Fruit fly (Drosophila melanogaster) whole organism, embryonic: ENCODE measurements around the gene CG43999.

ENCODE experiments used
- Ada2b ChIP-seq: fragments of 200-800 bp; sonication (Bioruptor generic); IDR thresholded peaks from 2 replicates; pipeline ENCODE4 v1.3.6; 2022; ENCODE audit warnings: missing biosample characterization, missing genetic modification characterization
- Atf6 ChIP-seq: fragments of 200-800 bp; sonication (Bioruptor generic); IDR thresholded peaks from 2 replicates; pipeline ENCODE4 v1.3.6; 2022; ENCODE audit warnings: missing biosample characterization, missing genetic modification characterization
- Awh ChIP-seq: fragments of 200-800 bp; sonication (Bioruptor generic); IDR thresholded peaks from 2 replicates; pipeline ENCODE4, ENCODE4 v1.3.6; 2022; ENCODE audit warnings: missing biosample characterization, missing genetic modification characterization
- Bteb2 ChIP-seq: fragments of 200-800 bp; sonication (Bioruptor generic); optimal IDR thresholded peaks from 2 replicates; lab custom pipeline; 2016; ENCODE audit warnings: missing biosample characterization, missing genetic modification characterization
- CG1024 ChIP-seq: fragments of 200-800 bp; sonication (Bioruptor generic); IDR thresholded peaks from 2 replicates; pipeline ENCODE4 v1.3.6; 2022; ENCODE audit warnings: missing biosample characterization, missing genetic modification characterization
- CG10366 ChIP-seq: fragments of 200-800 bp; sonication (Bioruptor generic); IDR thresholded peaks from 2 replicates; pipeline ENCODE4 v1.3.6; 2022; ENCODE audit warnings: missing biosample characterization, missing genetic modification characterization
- CG10979 ChIP-seq: fragments of 200-800 bp; sonication (Bioruptor generic); optimal IDR thresholded peaks from 2 replicates; lab custom pipeline; 2018; ENCODE audit warnings: missing biosample characterization, mild to moderate bottlenecking, missing genetic modification characterization, moderate library complexity
- CG12236 ChIP-seq: fragments of 200-800 bp; sonication (Bioruptor generic); optimal IDR thresholded peaks from 2 replicates; lab custom pipeline; 2016; ENCODE audit warnings: missing biosample characterization, missing genetic modification characterization
- CG12744 ChIP-seq: fragments of 200-800 bp; sonication (Bioruptor generic); optimal IDR thresholded peaks from 2 replicates; lab custom pipeline; 2016; ENCODE audit warnings: missing biosample characterization, missing genetic modification characterization
- CG13123 ChIP-seq: fragments of 200-800 bp; sonication (Bioruptor generic); optimal IDR thresholded peaks from 2 replicates; lab custom pipeline; 2016; ENCODE audit warnings: missing biosample characterization, missing genetic modification characterization
- CG17385 ChIP-seq: fragments of 200-800 bp; sonication (Bioruptor generic); optimal IDR thresholded peaks from 3 replicates; lab custom pipeline; 2018; ENCODE audit warnings: missing biosample characterization, mild to moderate bottlenecking, missing genetic modification characterization
- CG30020 ChIP-seq: fragments of 200-800 bp; optimal IDR thresholded peaks from 2 replicates; lab custom pipeline; 2019; ENCODE audit warnings: missing biosample characterization, mild to moderate bottlenecking, missing genetic modification characterization, moderate library complexity
- CG32767 ChIP-seq: fragments of 200-800 bp; sonication (Bioruptor generic); IDR thresholded peaks from 2 replicates; pipeline ENCODE4 v1.3.6; 2022; ENCODE audit warnings: missing biosample characterization, missing genetic modification characterization
- CG3847 ChIP-seq: fragments of 200-800 bp; sonication (Bioruptor generic); IDR thresholded peaks from 2 replicates; pipeline ENCODE4 v1.3.6; 2022; ENCODE audit warnings: missing biosample characterization, missing genetic modification characterization
- CG4404 ChIP-seq: fragments of 200-800 bp; sonication (Bioruptor generic); IDR thresholded peaks from 2 replicates; pipeline ENCODE4 v1.3.6; 2022; ENCODE audit warnings: missing biosample characterization, missing genetic modification characterization
- CG6791 ChIP-seq: fragments of 200-800 bp; sonication (Bioruptor generic); IDR thresholded peaks from 3 replicates; pipeline ENCODE4 v1.3.6; 2022; ENCODE audit warnings: missing biosample characterization, missing genetic modification characterization; ENCODE audit not compliant: partially characterized antibody
- CG6813 ChIP-seq: fragments of 200-800 bp; sonication (Bioruptor generic); optimal IDR thresholded peaks from 2 replicates; lab custom pipeline; 2017; ENCODE audit warnings: missing biosample characterization, missing genetic modification characterization, mild to moderate bottlenecking, moderate library complexity, missing genetic modification reagents
- CG8359 ChIP-seq: fragments of 200-800 bp; sonication (Bioruptor generic); optimal IDR thresholded peaks from 2 replicates; lab custom pipeline; 2017; ENCODE audit warnings: missing biosample characterization, mild to moderate bottlenecking, missing genetic modification characterization, borderline replicate concordance
- CG8765 ChIP-seq: fragments of 200-800 bp; sonication (Bioruptor generic); IDR thresholded peaks from 2 replicates; pipeline ENCODE4 v1.3.6; 2022; ENCODE audit warnings: missing biosample characterization, missing genetic modification characterization
- CG9797 ChIP-seq: fragments of 200-800 bp; sonication (Bioruptor generic); optimal IDR thresholded peaks from 3 replicates; lab custom pipeline; 2018; ENCODE audit warnings: missing biosample characterization, mild to moderate bottlenecking, missing genetic modification characterization
- CHES-1-like ChIP-seq: fragments of 200-800 bp; sonication (Bioruptor generic); optimal IDR thresholded peaks from 2 replicates; lab custom pipeline; 2016; ENCODE audit warnings: missing biosample characterization, missing genetic modification characterization
- D19A ChIP-seq: fragments of 200-800 bp; optimal IDR thresholded peaks from 3 replicates; lab custom pipeline; 2019; ENCODE audit warnings: missing biosample characterization, mild to moderate bottlenecking, missing genetic modification characterization, moderate library complexity
- Fer1 ChIP-seq: fragments of 200-800 bp; sonication (Bioruptor generic); optimal IDR thresholded peaks from 2 replicates; lab custom pipeline; 2017; ENCODE audit warnings: missing biosample characterization, mild to moderate bottlenecking, missing genetic modification characterization
- H2.0 ChIP-seq: fragments of 200-800 bp; sonication (Bioruptor generic); IDR thresholded peaks from 2 replicates; pipeline ENCODE4 v1.3.6; 2022; ENCODE audit warnings: missing biosample characterization, missing genetic modification characterization
- HmgZ ChIP-seq: fragments of 200-800 bp; sonication (Bioruptor generic); optimal IDR thresholded peaks from 2 replicates; lab custom pipeline; 2018; ENCODE audit warnings: missing biosample characterization, mild to moderate bottlenecking, missing genetic modification characterization
- Hmr ChIP-seq: fragments of 200-800 bp; sonication (Bioruptor generic); optimal IDR thresholded peaks from 3 replicates; lab custom pipeline; 2017; ENCODE audit warnings: mild to moderate bottlenecking, missing biosample characterization, missing genetic modification reagents, missing genetic modification characterization
- Hsf ChIP-seq: fragments of 200-800 bp; sonication (Bioruptor generic); optimal IDR thresholded peaks from 3 replicates; lab custom pipeline; 2016; ENCODE audit warnings: missing biosample characterization, missing genetic modification characterization
- Mrtf ChIP-seq: fragments of 200-800 bp; sonication (Bioruptor generic); IDR thresholded peaks from 3 replicates; pipeline ENCODE4 v1.3.6; 2022; ENCODE audit warnings: missing biosample characterization, missing genetic modification characterization
- Opbp ChIP-seq: fragments of 200-800 bp; sonication (Bioruptor generic); IDR thresholded peaks from 3 replicates; pipeline ENCODE4 v1.3.6; 2022; ENCODE audit warnings: missing biosample characterization, missing genetic modification characterization; ENCODE audit not compliant: partially characterized antibody
- Pdp1 ChIP-seq, 2 experiments: fragments of 200-800 bp; sonication (Bioruptor generic); optimal IDR thresholded peaks; 3 replicates each; lab custom pipeline; 2016; ENCODE audit warnings: missing biosample characterization in 2 of 2, missing genetic modification characterization in 2 of 2, mild to moderate bottlenecking in 1 of 2, moderate library complexity in 1 of 2
- Ssrp ChIP-seq: fragments of 200-800 bp; sonication (Bioruptor generic); optimal IDR thresholded peaks from 2 replicates; lab custom pipeline; 2018; ENCODE audit warnings: missing biosample characterization, mild to moderate bottlenecking, missing genetic modification characterization, moderate library complexity
- Taf1 ChIP-seq: fragments of 200-800 bp; sonication (Bioruptor generic); IDR thresholded peaks from 2 replicates; pipeline ENCODE4 v1.3.6; 2022; ENCODE audit warnings: missing biosample characterization, missing genetic modification characterization
- al ChIP-seq: fragments of 200-800 bp; sonication (Bioruptor generic); IDR thresholded peaks from 2 replicates; pipeline ENCODE4 v1.3.6; 2022; ENCODE audit warnings: missing biosample characterization, missing genetic modification characterization
- ato ChIP-seq: fragments of 200-800 bp; sonication (Bioruptor generic); IDR thresholded peaks from 2 replicates; pipeline ENCODE4 v1.3.6; 2022; ENCODE audit warnings: missing biosample characterization, missing genetic modification characterization; ENCODE audit not compliant: partially characterized antibody
- chif ChIP-seq, 2 experiments: fragments of 200-800 bp; sonication (Bioruptor generic); optimal IDR thresholded peaks; 3 replicates each; lab custom pipeline; 2016; ENCODE audit warnings: missing biosample characterization in 2 of 2, missing genetic modification characterization in 2 of 2
- ci ChIP-seq: fragments of 200-800 bp; sonication (Bioruptor generic); IDR thresholded peaks from 3 replicates; pipeline ENCODE4 v1.3.6; 2022; ENCODE audit warnings: missing biosample characterization, missing genetic modification characterization
- dimm ChIP-seq: fragments of 200-800 bp; sonication (Bioruptor generic); IDR thresholded peaks from 2 replicates; pipeline ENCODE4 v1.3.6; 2022; ENCODE audit warnings: missing biosample characterization, missing genetic modification characterization
- dpn ChIP-seq, 2 experiments: fragments of 200-800 bp; sonication (Bioruptor generic); optimal IDR thresholded peaks; 3 replicates each; lab custom pipeline; 2016; ENCODE audit warnings: missing biosample characterization in 2 of 2, missing genetic modification characterization in 2 of 2
- en ChIP-seq: fragments of 200-800 bp; sonication (Bioruptor generic); optimal IDR thresholded peaks from 2 replicates; lab custom pipeline; 2016; ENCODE audit warnings: missing biosample characterization, missing genetic modification characterization
- eve ChIP-seq, 2 experiments: fragments of >200 bp; optimal IDR thresholded peaks; 2 replicates each; lab custom pipeline; 2017; ENCODE audit warnings: missing biosample characterization in 2 of 2, missing genetic modification characterization in 2 of 2
- grau ChIP-seq: fragments of 200-800 bp; optimal IDR thresholded peaks from 3 replicates; lab custom pipeline; 2019; ENCODE audit warnings: missing biosample characterization, mild to moderate bottlenecking, missing genetic modification characterization, moderate library complexity
- ham ChIP-seq: fragments of 200-800 bp; sonication (Bioruptor generic); IDR thresholded peaks from 2 replicates; pipeline ENCODE4 v1.3.6; 2022; ENCODE audit warnings: missing biosample characterization, missing genetic modification characterization
- hbn ChIP-seq: fragments of 200-800 bp; sonication (Bioruptor generic); IDR thresholded peaks from 2 replicates; pipeline ENCODE4 v1.3.6; 2022; ENCODE audit warnings: missing biosample characterization, missing genetic modification characterization; ENCODE audit not compliant: partially characterized antibody
- inv ChIP-seq: fragments of 200-800 bp; sonication (Bioruptor generic); IDR thresholded peaks from 2 replicates; pipeline ENCODE4 v1.3.6; 2022; ENCODE audit warnings: missing biosample characterization, missing genetic modification characterization; ENCODE audit not compliant: partially characterized antibody
- lab ChIP-seq: fragments of 200-800 bp; sonication (Bioruptor generic); optimal IDR thresholded peaks from 3 replicates; lab custom pipeline; 2017; ENCODE audit warnings: missing biosample characterization, missing genetic modification characterization, mild to moderate bottlenecking, moderate library complexity, missing genetic modification reagents
- nerfin-2 ChIP-seq: fragments of 200-800 bp; sonication (Bioruptor generic); IDR thresholded peaks from 2 replicates; pipeline ENCODE4 v1.3.6; 2022; ENCODE audit warnings: missing biosample characterization, missing genetic modification characterization; ENCODE audit not compliant: partially characterized antibody
- sens ChIP-seq: fragments of 200-800 bp; sonication (Bioruptor generic); peaks from one replicate; lab custom pipeline; 2016; ENCODE audit warnings: missing biosample characterization, missing genetic modification characterization
- wek ChIP-seq: fragments of 200-800 bp; sonication (Bioruptor generic); optimal IDR thresholded peaks from 3 replicates; lab custom pipeline; 2018; ENCODE audit warnings: missing biosample characterization, mild to moderate bottlenecking, missing genetic modification characterization, moderate library complexity
- zen ChIP-seq: fragments of 200-800 bp; sonication (Bioruptor generic); optimal IDR thresholded peaks from 3 replicates; lab custom pipeline; 2018; ENCODE audit warnings: missing biosample characterization, mild to moderate bottlenecking, missing genetic modification characterization, moderate library complexity

Gene CG43999

dm6 chr3R:23931095-23931728, 2.4 kb upstream of the CG43999 start, which contains the start of the genes Rpt2 and CG13599 (continued):
- TF ChIP-seq CG4404 (GFP tag; lab: Robert Waterston, UW) (no peak), CG6813 (GFP tag; lab: Kevin White, UChicago) (no peak), Opbp (GFP tag; lab: Robert Waterston, UW) (no peak), CG6791 (GFP tag; lab: Robert Waterston, UW) (no peak), CHES-1-like (GFP tag; lab: Kevin White, UChicago) (peak; percentile 66), Pdp1 (GFP tag; optimal IDR thresholded peaks at IDR 0.05; lab: Kevin White, UChicago) (peak in 1 of 2 experiments; percentile 13), Fer1 (peak; percentile 12), CG12744 (no peak), dimm (GFP tag; lab: Robert Waterston, UW) (no peak), Awh (GFP tag; lab: Robert Waterston, UW) (no peak), CG8765 (no peak), al (no peak), CG10366 (GFP tag; lab: Robert Waterston, UW) (no peak), Hsf (peak; percentile 28), Atf6 (GFP tag; lab: Robert Waterston, UW) (no peak), sens (peak; percentile 12), CG8359 (GFP tag; lab: Kevin White, UChicago) (no peak), nerfin-2 (GFP tag; lab: Robert Waterston, UW) (no peak; the same call in 1 of the 2 replicates), CG30020 (tag; lab: Kevin White, UChicago) (peak; percentile 42), Taf1 (GFP tag; lab: Robert Waterston, UW) (no peak), CG17385 (GFP tag; lab: Kevin White, UChicago) (peak; percentile 27), CG13123 (GFP tag; lab: Kevin White, UChicago) (no peak), CG32767 (GFP tag; lab: Robert Waterston, UW) (no peak), CG1024 (GFP tag; lab: Robert Waterston, UW) (no peak), Mrtf (GFP tag; lab: Robert Waterston, UW) (no peak), hbn (GFP tag; lab: Robert Waterston, UW) (peak; percentile 50), en (GFP tag; lab: Kevin White, UChicago) (no peak), CG10979 (tag; lab: Kevin White, UChicago) (peak; percentile 32), grau (tag; lab: Kevin White, UChicago) (peak; percentile 37), Ada2b (GFP tag; lab: Robert Waterston, UW) (no peak), ham (GFP tag; lab: Robert Waterston, UW) (no peak), chif (GFP tag; optimal IDR thresholded peaks at IDR 0.05; lab: Kevin White, UChicago) (no peak), HmgZ (peak; percentile 69), Hmr (GFP tag; lab: Kevin White, UChicago) (no peak), zen (peak; percentile 36), ci (GFP tag; lab: Robert Waterston, UW) (no peak), wek (GFP tag; lab: Kevin White, UChicago) (no peak), D19A (peak; percentile 20), inv (GFP tag; lab: Robert Waterston, UW) (0 out of 2 replicates have a peak, but pooled peaks have one; percentile 23), dpn (GFP tag; optimal IDR thresholded peaks at IDR 0.05; lab: Kevin White, UChicago) (no peak), H2.0 (no peak), CG12236 (GFP tag; lab: Kevin White, UChicago) (no peak), eve (GFP tag; optimal IDR thresholded peaks at IDR 0.05; lab: Kevin White, UChicago) (no peak), ato (GFP tag; lab: Robert Waterston, UW) (peak; percentile 8; the same call in 1 of the 2 replicates), CG9797 (peak; percentile 37), Ssrp (tag; lab: Kevin White, UChicago) (no peak), Bteb2 (peak; percentile 10), CG3847 (GFP tag; lab: Robert Waterston, UW) (peak; percentile 87), lab (GFP tag; lab: Kevin White, UChicago) (no peak)
